Worm (Caenorhabditis elegans) whole organism, late embryonic: ENCODE data around the gene T25B6.4.

ENCODE experiments used
- C08G9.2 ChIP-seq: sonication (generic microtip); optimal IDR thresholded peaks from 2 replicates; lab custom pipeline; 2016; ENCODE audit warnings: mild to moderate bottlenecking, missing genetic modification characterization, moderate library complexity, missing compliant biosample characterization
- C38D4.7 ChIP-seq: fragments of 200-800 bp; sonication (Bioruptor generic); optimal IDR thresholded peaks from 2 replicates; lab custom pipeline; 2018; ENCODE audit warnings: mild to moderate bottlenecking, missing genetic modification characterization, moderate library complexity, missing compliant biosample characterization
- F13H6.1 ChIP-seq: sonication (generic microtip); optimal IDR thresholded peaks from 2 replicates; lab custom pipeline; 2016; ENCODE audit warnings: missing genetic modification characterization, missing compliant biosample characterization
- K09A11.1 ChIP-seq: sonication (generic microtip); optimal IDR thresholded peaks from 2 replicates; lab custom pipeline; 2017; ENCODE audit warnings: antibody characterized with exemption, mild to moderate bottlenecking, missing genetic modification characterization, missing compliant biosample characterization; ENCODE audit not compliant: insufficient read depth
- T23F11.4 ChIP-seq: fragments of 200-800 bp; sonication (Bioruptor generic); optimal IDR thresholded peaks from 2 replicates; lab custom pipeline; 2018; ENCODE audit warnings: mild to moderate bottlenecking, missing genetic modification characterization, missing compliant biosample characterization
- Y22D7AL.16 ChIP-seq: sonication (generic microtip); optimal IDR thresholded peaks from 2 replicates; lab custom pipeline; 2016; ENCODE audit warnings: missing genetic modification characterization, missing compliant biosample characterization
- ahr-1 ChIP-seq: sonication (generic microtip); optimal IDR thresholded peaks from 2 replicates; lab custom pipeline; 2016; ENCODE audit warnings: missing genetic modification characterization, missing compliant biosample characterization
- ama-1 ChIP-seq: fragments of 150-350 bp; optimal IDR thresholded peaks from 2 replicates; lab custom pipeline; 2014
- ceh-14 ChIP-seq: sonication (generic microtip); optimal IDR thresholded peaks from 2 replicates; lab custom pipeline; 2016; ENCODE audit warnings: missing genotype, missing genetic modification characterization, missing compliant biosample characterization
- ceh-18 ChIP-seq: sonication (generic microtip); optimal IDR thresholded peaks from 2 replicates; lab custom pipeline; 2016; ENCODE audit warnings: missing genetic modification characterization, missing compliant biosample characterization
- ceh-2 ChIP-seq: sonication (generic microtip); optimal IDR thresholded peaks from 2 replicates; lab custom pipeline; 2016; ENCODE audit warnings: missing genotype, missing genetic modification characterization, missing compliant biosample characterization
- ceh-22 ChIP-seq: sonication (generic microtip); optimal IDR thresholded peaks from 2 replicates; lab custom pipeline; 2017; ENCODE audit warnings: missing biosample characterization, missing genetic modification characterization
- ceh-31 ChIP-seq: sonication (generic microtip); optimal IDR thresholded peaks from 2 replicates; lab custom pipeline; 2016; ENCODE audit warnings: missing genetic modification characterization, missing compliant biosample characterization
- ceh-34 ChIP-seq: sonication (generic microtip); optimal IDR thresholded peaks from 2 replicates; lab custom pipeline; 2016; ENCODE audit warnings: mild to moderate bottlenecking, missing genetic modification characterization, missing compliant biosample characterization
- ceh-45 ChIP-seq: fragments of 200-800 bp; sonication (Bioruptor generic); IDR thresholded peaks from 2 replicates; pipeline ENCODE4 v1.3.6; 2022; ENCODE audit warnings: missing genetic modification reagents, missing genetic modification characterization, missing compliant biosample characterization
- ceh-48 ChIP-seq: sonication (generic microtip); optimal IDR thresholded peaks from 2 replicates; lab custom pipeline; 2016; ENCODE audit warnings: missing genetic modification characterization, inconsistent platforms, missing compliant biosample characterization
- che-1 ChIP-seq: sonication (generic microtip); optimal IDR thresholded peaks from 2 replicates; lab custom pipeline; 2016; ENCODE audit warnings: mild to moderate bottlenecking, missing genetic modification characterization, missing compliant biosample characterization
- dmd-4 ChIP-seq: sonication (generic microtip); optimal IDR thresholded peaks from 2 replicates; lab custom pipeline; 2016; ENCODE audit warnings: borderline replicate concordance, missing genetic modification characterization, missing compliant biosample characterization
- dve-1 ChIP-seq: sonication (generic microtip); optimal IDR thresholded peaks from 2 replicates; lab custom pipeline; 2017; ENCODE audit warnings: antibody characterized with exemption, mild to moderate bottlenecking, missing genetic modification characterization, missing compliant biosample characterization
- elt-2 ChIP-seq: sonication (generic microtip); optimal IDR thresholded peaks from 2 replicates; lab custom pipeline; 2016; ENCODE audit warnings: missing genetic modification reagents, missing genetic modification characterization, missing compliant biosample characterization
- ets-4 ChIP-seq: sonication (generic microtip); optimal IDR thresholded peaks from 2 replicates; lab custom pipeline; 2016; ENCODE audit warnings: missing genetic modification characterization, missing compliant biosample characterization
- fax-1 ChIP-seq: sonication (generic microtip); optimal IDR thresholded peaks from 2 replicates; lab custom pipeline; 2016; ENCODE audit warnings: missing genotype, missing genetic modification characterization, missing compliant biosample characterization
- fkh-6 ChIP-seq: sonication (generic microtip); optimal IDR thresholded peaks from 2 replicates; lab custom pipeline; 2016; ENCODE audit warnings: missing genetic modification characterization, missing compliant biosample characterization
- gmeb-2 ChIP-seq: sonication (generic microtip); optimal IDR thresholded peaks from 2 replicates; lab custom pipeline; 2016; ENCODE audit warnings: missing genetic modification characterization, inconsistent platforms, missing compliant biosample characterization
- hlh-13 ChIP-seq: fragments of 200-800 bp; sonication (Bioruptor generic); optimal IDR thresholded peaks from 2 replicates; lab custom pipeline; 2018; ENCODE audit warnings: mild to moderate bottlenecking, missing genetic modification characterization, missing compliant biosample characterization
- hlh-15 ChIP-seq: sonication (generic microtip); optimal IDR thresholded peaks from 2 replicates; lab custom pipeline; 2016; ENCODE audit warnings: missing genetic modification characterization, missing compliant biosample characterization
- hlh-30 ChIP-seq: sonication (generic microtip); optimal IDR thresholded peaks from 2 replicates; lab custom pipeline; 2017; ENCODE audit warnings: antibody characterized with exemption, missing genetic modification characterization, missing compliant biosample characterization; ENCODE audit not compliant: insufficient read depth
- hlh-6 ChIP-seq: sonication (generic microtip); optimal IDR thresholded peaks from 2 replicates; lab custom pipeline; 2016; ENCODE audit warnings: missing genotype, missing genetic modification characterization, missing compliant biosample characterization
- hlh-8 ChIP-seq: sonication (generic microtip); optimal IDR thresholded peaks from 2 replicates; lab custom pipeline; 2016; ENCODE audit warnings: missing genotype, missing genetic modification characterization, missing compliant biosample characterization
- lin-11 ChIP-seq: fragments of 200-800 bp; sonication (Bioruptor generic); optimal IDR thresholded peaks from 2 replicates; lab custom pipeline; 2018; ENCODE audit warnings: mild to moderate bottlenecking, missing genetic modification characterization, missing compliant biosample characterization
- mec-3 ChIP-seq: sonication (generic microtip); optimal IDR thresholded peaks from 2 replicates; lab custom pipeline; 2016; ENCODE audit warnings: borderline replicate concordance, missing genetic modification characterization, missing compliant biosample characterization
- nfya-1 ChIP-seq: sonication (generic microtip); optimal IDR thresholded peaks from 2 replicates; lab custom pipeline; 2017; ENCODE audit warnings: missing genetic modification characterization, mild to moderate bottlenecking, missing compliant biosample characterization, antibody characterized with exemption, moderate library complexity
- nhr-11 ChIP-seq: fragments of 150-350 bp; optimal IDR thresholded peaks from 2 replicates; lab custom pipeline; 2014; ENCODE audit warnings: missing biosample characterization, missing genetic modification characterization
- nhr-232 ChIP-seq: sonication (generic microtip); optimal IDR thresholded peaks from 2 replicates; lab custom pipeline; 2016; ENCODE audit warnings: missing genetic modification characterization, missing compliant biosample characterization
- npax-4 ChIP-seq: sonication (generic microtip); optimal IDR thresholded peaks from 2 replicates; lab custom pipeline; 2016; ENCODE audit warnings: missing genetic modification characterization, missing compliant biosample characterization
- pag-3 ChIP-seq: sonication (generic microtip); optimal IDR thresholded peaks from 2 replicates; lab custom pipeline; 2016; ENCODE audit warnings: missing compliant biosample characterization, missing genetic modification characterization, borderline replicate concordance
- pax-1 ChIP-seq: fragments of 150-350 bp; optimal IDR thresholded peaks from 2 replicates; lab custom pipeline; 2014; ENCODE audit warnings: missing biosample characterization, missing genetic modification characterization
- pros-1 ChIP-seq: fragments of 150-350 bp; optimal IDR thresholded peaks from 2 replicates; lab custom pipeline; 2014; ENCODE audit warnings: missing biosample characterization, missing genetic modification reagents, missing genetic modification characterization
- ref-2 ChIP-seq: sonication (generic microtip); optimal IDR thresholded peaks from 2 replicates; lab custom pipeline; 2016; ENCODE audit warnings: missing genetic modification characterization, missing compliant biosample characterization
- rnt-1 ChIP-seq: sonication (generic microtip); optimal IDR thresholded peaks from 2 replicates; lab custom pipeline; 2016; ENCODE audit warnings: missing genetic modification characterization, missing compliant biosample characterization
- sox-2 ChIP-seq: fragments of 200-800 bp; sonication (Bioruptor generic); IDR thresholded peaks from 2 replicates; pipeline ENCODE4 v1.3.6; 2022; ENCODE audit warnings: missing genetic modification reagents, missing genetic modification characterization, missing compliant biosample characterization
- sox-4 ChIP-seq: sonication (generic microtip); optimal IDR thresholded peaks from 2 replicates; lab custom pipeline; 2017; ENCODE audit warnings: mild to moderate bottlenecking, missing genetic modification characterization, inconsistent platforms, missing compliant biosample characterization
- syd-9 ChIP-seq: sonication (generic microtip); optimal IDR thresholded peaks from 2 replicates; lab custom pipeline; 2016; ENCODE audit warnings: mild to moderate bottlenecking, missing genetic modification characterization, moderate library complexity, missing compliant biosample characterization
- tbx-2 ChIP-seq: sonication (generic microtip); optimal IDR thresholded peaks from 2 replicates; lab custom pipeline; 2016; ENCODE audit warnings: missing genetic modification characterization, missing compliant biosample characterization
- tbx-7 ChIP-seq: sonication (generic microtip); optimal IDR thresholded peaks from 2 replicates; lab custom pipeline; 2016; ENCODE audit warnings: missing genotype, missing genetic modification characterization, missing compliant biosample characterization
- unc-3 ChIP-seq, 2 experiments: fragments of 200-800 bp in 1 of 2; sonication (Bioruptor generic) in 1 of 2; sonication (generic microtip) in 1 of 2; conservative IDR thresholded peaks in 1 of 2; optimal IDR thresholded peaks in 1 of 2; 2 replicates each; pipeline versions ENCODE4 v1.3.6 to Lab custom; 2016 to 2022; ENCODE audit warnings: missing compliant biosample characterization in 2 of 2, missing genetic modification characterization in 2 of 2, missing genetic modification reagents in 1 of 2
- unc-42 ChIP-seq: sonication (generic microtip); optimal IDR thresholded peaks from 2 replicates; lab custom pipeline; 2016; ENCODE audit warnings: missing genotype, missing genetic modification characterization, missing compliant biosample characterization
- unc-86 ChIP-seq: sonication (generic microtip); optimal IDR thresholded peaks from 2 replicates; lab custom pipeline; 2016; ENCODE audit warnings: missing genetic modification characterization, missing compliant biosample characterization
- ztf-16 ChIP-seq: sonication (generic microtip); optimal IDR thresholded peaks from 2 replicates; lab custom pipeline; 2017; ENCODE audit warnings: missing genetic modification characterization, missing compliant biosample characterization

Gene T25B6.4

DNA sequence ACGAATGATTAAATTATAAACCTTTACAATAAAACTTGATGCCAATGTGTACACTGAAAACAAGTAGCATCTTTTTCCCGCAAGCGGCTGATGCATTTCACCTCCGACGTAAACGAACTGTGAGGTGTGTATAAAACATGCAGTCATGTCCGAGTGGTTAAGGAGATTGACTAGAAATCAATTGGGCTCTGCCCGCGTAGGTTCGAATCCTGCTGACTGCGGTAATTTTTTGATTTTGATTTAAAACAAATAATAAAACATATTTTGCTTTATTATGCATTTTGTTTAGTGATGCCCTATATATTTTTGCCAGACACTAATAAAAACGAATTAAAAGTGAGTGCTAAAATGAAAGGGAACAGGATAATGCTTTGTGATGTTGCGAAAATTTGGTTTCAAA lies 44.1 kb upstream of the T25B6.4 start (continued):
- TF ChIP-seq ama-1 (lab: Kevin White, UChicago) (no peak), Y22D7AL.16 (tag; lab: Kevin White, UChicago) (peak; percentile 39), rnt-1 (tag; lab: Kevin White, UChicago) (peak; percentile 7), pax-1 (tag; lab: Kevin White, UChicago) (no peak), hlh-30 (tag; lab: Kevin White, UChicago) (no peak), K09A11.1 (tag; lab: Kevin White, UChicago) (no peak), pros-1 (tag; lab: Kevin White, UChicago) (no peak), ceh-22 (tag; lab: Kevin White, UChicago) (no peak), C08G9.2 (tag; lab: Kevin White, UChicago) (peak; percentile 3), elt-2 (tag; lab: Kevin White, UChicago) (peak; percentile 45), ceh-14 (peak; percentile 34), hlh-6 (tag; lab: Kevin White, UChicago) (no peak), hlh-13 (GFP tag; lab: Kevin White, UChicago) (peak; percentile 32), syd-9 (tag; lab: Kevin White, UChicago) (no peak), sox-2 (GFP tag; lab: Robert Waterston, UW) (no peak), lin-11 (tag; lab: Kevin White, UChicago) (peak; percentile 39), pag-3 (tag; lab: Kevin White, UChicago) (no peak), mec-3 (tag; lab: Kevin White, UChicago) (no peak), ref-2 (tag; lab: Kevin White, UChicago) (no peak), ceh-31 (tag; lab: Kevin White, UChicago) (peak; percentile 6), unc-3 (GFP tag; conservative IDR thresholded peaks at IDR 0.05; lab: Robert Waterston, UW) (no peak), unc-3 (tag; optimal IDR thresholded peaks at IDR 0.05; lab: Kevin White, UChicago) (no peak), ahr-1 (tag; lab: Kevin White, UChicago) (no peak), tbx-7 (tag; lab: Kevin White, UChicago) (no peak), unc-42 (tag; lab: Kevin White, UChicago) (peak; percentile 12), nhr-232 (tag; lab: Kevin White, UChicago) (peak; percentile 29), ceh-34 (tag; lab: Kevin White, UChicago) (no peak), F13H6.1 (no peak), ets-4 (tag; lab: Kevin White, UChicago) (no peak), nhr-11 (tag; lab: Kevin White, UChicago) (no peak), unc-86 (peak; percentile 5), fax-1 (tag; lab: Kevin White, UChicago) (peak; percentile 36), ceh-2 (tag; lab: Kevin White, UChicago) (peak; percentile 27), npax-4 (tag; lab: Kevin White, UChicago) (peak; percentile 31), sox-4 (tag; lab: Kevin White, UChicago) (no peak), dve-1 (tag; lab: Kevin White, UChicago) (peak; percentile 22), tbx-2 (tag; lab: Kevin White, UChicago) (peak; percentile 21), dmd-4 (no peak), ceh-18 (tag; lab: Kevin White, UChicago) (peak; percentile 21), fkh-6 (tag; lab: Kevin White, UChicago) (no peak), T23F11.4 (GFP tag; lab: Kevin White, UChicago) (peak; percentile 19), hlh-8 (tag; lab: Kevin White, UChicago) (peak; percentile 8), C38D4.7 (peak; percentile 60), ceh-48 (tag; lab: Kevin White, UChicago) (no peak), che-1 (tag; lab: Kevin White, UChicago) (peak; percentile 37), hlh-15 (tag; lab: Kevin White, UChicago) (no peak), ztf-16 (tag; lab: Kevin White, UChicago) (peak; percentile 27), gmeb-2 (tag; lab: Kevin White, UChicago) (peak; percentile 50), ceh-45 (GFP tag; lab: Robert Waterston, UW) (no peak), nfya-1 (no peak)
